Fruit fly (Drosophila melanogaster) whole organism, adult: Measurements from ENCODE around the gene RfC4.

Experiments
- CG11617 ChIP-seq: fragments of 200-800 bp; sonication (Bioruptor generic); optimal IDR thresholded peaks from 2 replicates; lab custom pipeline; 2017; ENCODE audit warnings: mild to moderate bottlenecking, missing biosample characterization, missing genetic modification reagents, missing genetic modification characterization
- CG12768 ChIP-seq: fragments of 200-800 bp; sonication (Bioruptor generic); optimal IDR thresholded peaks from 2 replicates; lab custom pipeline; 2017; ENCODE audit warnings: missing biosample characterization, missing genetic modification characterization, mild to moderate bottlenecking, moderate library complexity, missing genetic modification reagents
- bab1 ChIP-seq: fragments of 200-800 bp; sonication (Bioruptor generic); optimal IDR thresholded peaks from 3 replicates; lab custom pipeline; 2019; ENCODE audit warnings: missing biosample characterization, mild to moderate bottlenecking, missing genetic modification characterization, moderate library complexity
- kay ChIP-seq: fragments of 200-800 bp; sonication (Bioruptor generic); peaks from one replicate; lab custom pipeline; 2016; ENCODE audit warnings: missing biosample characterization, missing genetic modification characterization, borderline replicate concordance
- ovo ChIP-seq: fragments of 200-800 bp; sonication (Bioruptor generic); optimal IDR thresholded peaks from 2 replicates; lab custom pipeline; 2016; ENCODE audit warnings: missing biosample characterization, missing genetic modification characterization
- pad ChIP-seq: fragments of 200-800 bp; sonication (Bioruptor generic); optimal IDR thresholded peaks from 3 replicates; lab custom pipeline; 2017; ENCODE audit warnings: missing biosample characterization, missing genetic modification characterization, mild to moderate bottlenecking, moderate library complexity, missing genetic modification reagents
- tj ChIP-seq: fragments of 200-800 bp; sonication (Bioruptor generic); optimal IDR thresholded peaks from 3 replicates; lab custom pipeline; 2017; ENCODE audit warnings: missing biosample characterization, mild to moderate bottlenecking, missing genetic modification characterization, moderate library complexity

DNA sequence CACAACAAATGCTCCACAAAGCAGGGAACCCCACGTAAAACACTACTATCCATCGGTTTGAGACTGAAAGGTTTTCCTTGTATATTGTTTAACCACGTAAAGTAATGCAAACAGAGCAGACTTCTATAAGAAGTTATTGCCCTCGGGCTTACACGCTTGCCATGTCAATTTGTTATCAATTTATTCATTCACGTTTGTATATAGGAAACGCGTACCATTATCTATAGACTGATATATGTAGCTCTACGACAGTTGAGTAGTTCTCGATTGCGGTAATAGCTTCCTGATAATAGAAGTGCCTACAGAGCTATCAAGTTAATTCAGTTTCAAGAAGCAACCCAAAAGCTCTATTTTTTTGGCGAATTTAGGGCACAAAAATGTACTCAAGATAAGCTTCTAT lies 36.6 kb downstream of the RfC4 start:
- TF ChIP-seq kay (GFP tag; lab: Kevin White, UChicago) (no peak), bab1 (no peak), tj (GFP tag; lab: Kevin White, UChicago) (no peak), ovo (GFP tag; lab: Kevin White, UChicago) (no peak), CG12768 (GFP tag; lab: Kevin White, UChicago) (no peak), CG11617 (no peak), pad (GFP tag; lab: Kevin White, UChicago) (no peak)
